Fruit fly (Drosophila melanogaster) whole organism, adult: ENCODE measurements around the gene Hmt-1.

Experiments
- CG11617 ChIP-seq: fragments of 200-800 bp; sonication (Bioruptor generic); optimal IDR thresholded peaks from 2 replicates; lab custom pipeline; 2017; ENCODE audit warnings: mild to moderate bottlenecking, missing biosample characterization, missing genetic modification reagents, missing genetic modification characterization
- CG12768 ChIP-seq: fragments of 200-800 bp; sonication (Bioruptor generic); optimal IDR thresholded peaks from 2 replicates; lab custom pipeline; 2017; ENCODE audit warnings: missing biosample characterization, missing genetic modification characterization, mild to moderate bottlenecking, moderate library complexity, missing genetic modification reagents
- CG14711 ChIP-seq: fragments of 200-800 bp; sonication (Bioruptor generic); optimal IDR thresholded peaks from 2 replicates; lab custom pipeline; 2018; ENCODE audit warnings: missing biosample characterization, mild to moderate bottlenecking, missing genetic modification characterization, moderate library complexity
- CG1620 ChIP-seq: fragments of 200-800 bp; sonication (Bioruptor generic); optimal IDR thresholded peaks from 2 replicates; lab custom pipeline; 2016; ENCODE audit warnings: missing biosample characterization, missing genetic modification characterization
- CG33017 ChIP-seq: fragments of 200-800 bp; sonication (Bioruptor generic); optimal IDR thresholded peaks from 2 replicates; lab custom pipeline; 2018; ENCODE audit warnings: missing biosample characterization, mild to moderate bottlenecking, missing genetic modification characterization, moderate library complexity
- Hr96 ChIP-seq: fragments of 200-800 bp; sonication (Bioruptor generic); optimal IDR thresholded peaks from 2 replicates; lab custom pipeline; 2016; ENCODE audit warnings: missing biosample characterization, missing genetic modification characterization
- cnc ChIP-seq, 2 experiments: fragments of >200 bp; optimal IDR thresholded peaks; 2 replicates each; lab custom pipeline; 2017
- ovo ChIP-seq: fragments of 200-800 bp; sonication (Bioruptor generic); optimal IDR thresholded peaks from 2 replicates; lab custom pipeline; 2016; ENCODE audit warnings: missing biosample characterization, missing genetic modification characterization
- tj ChIP-seq: fragments of 200-800 bp; sonication (Bioruptor generic); optimal IDR thresholded peaks from 3 replicates; lab custom pipeline; 2017; ENCODE audit warnings: missing biosample characterization, mild to moderate bottlenecking, missing genetic modification characterization, moderate library complexity

Gene Hmt-1

dm6 chr3R:15804678-15805077, 52.6 kb downstream of the Hmt-1 start:
- TF ChIP-seq tj (GFP tag; lab: Kevin White, UChicago) (no peak), cnc (optimal IDR thresholded peaks at IDR 0.05; lab: Kevin White, UChicago) (no peak), CG33017 (no peak), CG11617 (GFP tag; lab: Kevin White, UChicago) (no peak), Hr96 (no peak), CG1620 (no peak), CG12768 (GFP tag; lab: Kevin White, UChicago) (no peak), CG14711 (tag; lab: Kevin White, UChicago) (no peak), ovo (GFP tag; lab: Kevin White, UChicago) (no peak)
